Worm (Caenorhabditis elegans) whole organism, L4 larva: Measurements from ENCODE around the gene M02D8.5.

Experiments used
- ceh-28 ChIP-seq: fragments of 150-350 bp; optimal IDR thresholded peaks from 2 replicates; lab custom pipeline; 2014; ENCODE audit warnings: missing biosample characterization, missing genetic modification reagents, missing genetic modification characterization
- lin-1 ChIP-seq: fragments of 200-800 bp; sonication (Bioruptor generic); IDR thresholded peaks from 2 replicates; pipeline ENCODE4 v1.3.6; 2022; ENCODE audit warnings: missing genetic modification reagents, missing genetic modification characterization, missing compliant biosample characterization
- tag-97 ChIP-seq: fragments of 200-800 bp; sonication (Bioruptor generic); IDR thresholded peaks from 2 replicates; pipeline ENCODE4 v1.3.6; 2022; ENCODE audit warnings: missing genetic modification characterization, missing compliant biosample characterization
- unc-62 ChIP-seq, 3 experiments: fragments of 150-350 bp in 1 of 3; sonication (generic microtip); optimal IDR thresholded peaks in 2 of 3; peaks in 1 of 3; 1 replicate in 1 of 3; 2 replicates in 2 of 3; lab custom pipeline; 2014 to 2017; ENCODE audit warnings: missing biosample characterization in 3 of 3, missing genetic modification characterization in 3 of 3, missing genetic modification reagents in 3 of 3, missing genotype in 1 of 3

- peak in 1 of 2 experiments; percentile 91 for TF ChIP-seq unc-62 (GFP tag; optimal IDR thresholded peaks at IDR 0.05 in 1 of 2; lab: Kevin White, UChicago)
- no peak for TF ChIP-seq unc-62 (tag; optimal IDR thresholded peaks at IDR 0.05; lab: Kevin White, UChicago)
- 0 out of 2 replicates have a peak, but pooled peaks have one; percentile 27 for TF ChIP-seq lin-1 (GFP tag; lab: Robert Waterston, UW)
- TF ChIP-seq tag-97 (GFP tag; lab: Robert Waterston, UW), result no peak
- TF ChIP-seq ceh-28 (tag; lab: Kevin White, UChicago), result no peak
Measured at ce11 chrX:8796699-8797282, 35.4 kb upstream of the M02D8.5 start, which contains the start of gene R04E5.7.
